Worm (Caenorhabditis elegans) whole organism, L4/young adult: ENCODE results near the gene Y32G9A.5.

Experiments
- W03F9.2 ChIP-seq: fragments of 150-350 bp; optimal IDR thresholded peaks from 2 replicates; lab custom pipeline; 2014; ENCODE audit warnings: missing biosample characterization, missing genetic modification characterization
- dao-5 ChIP-seq: sonication (generic microtip); optimal IDR thresholded peaks from 2 replicates; lab custom pipeline; 2016; ENCODE audit warnings: missing genotype, missing genetic modification characterization, moderate library complexity, missing compliant biosample characterization

DNA sequence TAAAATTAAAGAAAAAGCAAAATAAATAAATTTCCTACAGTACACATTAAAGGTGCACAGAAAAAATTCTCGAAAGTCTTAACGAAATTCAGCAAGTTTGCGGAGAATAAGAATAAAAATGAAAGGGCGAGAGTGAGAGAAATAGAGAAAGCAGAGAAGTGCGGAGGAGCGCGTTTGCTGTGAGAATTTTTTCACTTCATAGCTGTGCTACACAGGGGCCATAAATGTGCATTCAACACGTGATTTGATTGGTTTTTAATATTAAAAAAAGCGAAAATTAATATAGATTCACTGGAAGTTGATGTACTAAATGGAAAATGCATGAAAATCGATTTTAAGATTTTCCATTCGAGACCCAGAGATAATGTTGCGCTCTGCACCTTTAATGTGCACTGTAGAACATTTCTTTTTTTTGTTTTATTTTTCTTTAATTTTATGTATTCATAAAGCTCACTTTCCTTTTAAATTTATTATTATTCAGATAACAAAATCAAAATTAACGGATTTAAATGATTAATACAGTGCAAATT lies 10.6 kb downstream of the Y32G9A.5 start, which contains the start of gene Y32G9A.2:
- no peak for TF ChIP-seq dao-5 (tag; lab: Kevin White, UChicago)
- TF ChIP-seq W03F9.2 (tag; lab: Kevin White, UChicago): no peak
